Fruit fly (Drosophila melanogaster) whole organism: ENCODE results near the gene CG5177.

Experiments
- CG8478 ChIP-seq: fragments of >200 bp; optimal IDR thresholded peaks from 2 replicates; lab custom pipeline; 2018; ENCODE audit warnings: inconsistent platforms
- Dll ChIP-seq: fragments of >200 bp; optimal IDR thresholded peaks from 2 replicates; lab custom pipeline; 2017
- EcR ChIP-seq, 2 experiments: fragments of >200 bp; optimal IDR thresholded peaks; 2 replicates each; lab custom pipeline; 2017; ENCODE audit warnings: missing biosample characterization in 2 of 2, missing genetic modification characterization in 2 of 2, missing genetic modification reagents in 2 of 2
- pan ChIP-seq: fragments of >200 bp; optimal IDR thresholded peaks from 2 replicates; lab custom pipeline; 2017
- psq ChIP-seq: fragments of >200 bp; optimal IDR thresholded peaks from 2 replicates; lab custom pipeline; 2017
- usp ChIP-seq: fragments of >200 bp; optimal IDR thresholded peaks from 2 replicates; lab custom pipeline; 2017; ENCODE audit warnings: missing biosample characterization, missing genetic modification characterization, mixed read lengths

dm6 chr2L:7423333-7423895 lies 18.4 kb downstream of the CG5177 start:
- TF ChIP-seq pan (lab: Kevin White, UChicago) (no peak), CG8478 (lab: Kevin White, UChicago) (no peak), EcR (GFP tag; optimal IDR thresholded peaks at IDR 0.05; lab: Kevin White, UChicago) (peak in 1 of 2 experiments; percentile 6), psq (lab: Kevin White, UChicago) (no peak), usp (GFP tag; lab: Kevin White, UChicago) (no peak), Dll (no peak)
